Fruit fly (Drosophila melanogaster): ENCODE results near the gene Vps13B.
A peak's percentile ranks its signal among the peaks of the same experiment; 100 is the strongest.

Vps13B gene

DNA sequence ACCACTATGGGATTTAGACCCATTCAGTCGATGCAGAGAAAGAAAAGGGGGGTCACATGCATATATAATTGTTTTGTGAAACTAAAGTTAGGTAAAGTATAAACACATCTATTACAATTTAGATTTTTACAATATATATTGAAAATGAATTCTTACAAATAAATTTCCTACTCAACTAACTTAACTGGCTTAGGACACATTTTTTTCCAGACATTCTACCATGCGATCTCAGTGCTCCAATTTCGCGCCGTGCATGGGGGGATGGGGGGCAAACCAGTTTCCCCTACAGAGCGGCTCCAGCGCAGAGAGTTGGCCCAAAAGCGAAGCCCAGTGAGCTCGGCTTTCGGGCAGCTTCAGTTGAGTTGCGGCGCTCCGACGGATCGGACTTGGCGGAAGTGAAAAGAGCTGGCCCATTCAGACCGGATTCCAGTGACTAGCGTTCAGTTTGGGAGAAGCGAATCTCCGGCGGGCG lies 47.3 kb downstream of the Vps13B start, which contains the start of gene CG7896 (continued):
- TF ChIP-seq pb (GFP tag; optimal IDR thresholded peaks at IDR 0.05) (peak; percentile 10), dm (GFP tag; optimal IDR thresholded peaks at IDR 0.05) (no peak), CG18011 (GFP tag; optimal IDR thresholded peaks at IDR 0.05) (no peak), grau (tag; optimal IDR thresholded peaks at IDR 0.05) (peak; percentile 69), CG7271 (tag; optimal IDR thresholded peaks at IDR 0.05) (no peak), CG10274 (GFP tag; optimal IDR thresholded peaks at IDR 0.05) (peak; percentile 8), D19A (tag; optimal IDR thresholded peaks at IDR 0.05) (no peak), slp2 (GFP tag; optimal IDR thresholded peaks at IDR 0.05) (peak; percentile 35), CG10267 (tag; optimal IDR thresholded peaks at IDR 0.05) (peak; percentile 55), nerfin-1 (tag; optimal IDR thresholded peaks at IDR 0.05) (peak; percentile 45), Meics (GFP tag; optimal IDR thresholded peaks at IDR 0.05) (peak; percentile 69), CG12769 (tag; optimal IDR thresholded peaks at IDR 0.05) (peak; percentile 67), CG12071 (GFP tag; optimal IDR thresholded peaks at IDR 0.05) (peak; percentile 27), Nf-YA (GFP tag; IDR thresholded peaks at IDR 0.05) (0 out of 2 replicates have a peak, but pooled peaks have one; percentile 52), CG30403 (GFP tag; optimal IDR thresholded peaks at IDR 0.05) (peak; percentile 77), Pdp1 (GFP tag; optimal IDR thresholded peaks at IDR 0.05) (peak; percentile 15 to 17), chm (GFP tag; IDR thresholded peaks at IDR 0.05) (no peak), HLH3B (GFP tag; IDR thresholded peaks at IDR 0.05) (peak; percentile 76), CG6654 (GFP tag; optimal IDR thresholded peaks at IDR 0.05) (no peak), Lhr (GFP tag; optimal IDR thresholded peaks at IDR 0.05) (no peak), phol (tag; optimal IDR thresholded peaks at IDR 0.05) (peak; percentile 63), abd-A (tag; optimal IDR thresholded peaks at IDR 0.05) (no peak), CG12299 (tag; optimal IDR thresholded peaks at IDR 0.05) (no peak), gcm2 (GFP tag; optimal IDR thresholded peaks at IDR 0.05) (no peak), CG12942 (GFP tag; optimal IDR thresholded peaks at IDR 0.05) (peak; percentile 38), sr (GFP tag; IDR thresholded peaks at IDR 0.05) (peak; percentile 25; the same call in 1 of the 3 replicates), Elba2 (GFP tag; optimal IDR thresholded peaks at IDR 0.05) (no peak), CG9215 (GFP tag; IDR thresholded peaks at IDR 0.05) (peak; percentile 78), mld (GFP tag; IDR thresholded peaks at IDR 0.05; ENCODE audit: partially characterized antibody) (no peak), CG10654 (GFP tag; optimal IDR thresholded peaks at IDR 0.05) (no peak), CG2712 (tag; optimal IDR thresholded peaks at IDR 0.05) (peak; percentile 84), CG3163 (GFP tag; optimal IDR thresholded peaks at IDR 0.05) (no peak), CG15073 (GFP tag; optimal IDR thresholded peaks at IDR 0.05) (no peak), nmo (GFP tag; optimal IDR thresholded peaks at IDR 0.05) (peak; percentile 89), CG18764 (GFP tag; optimal IDR thresholded peaks at IDR 0.05) (no peak), CG1529 (GFP tag; optimal IDR thresholded peaks at IDR 0.05) (peak; percentile 42), ro (GFP tag; IDR thresholded peaks at IDR 0.05) (0 out of 2 replicates have a peak, but pooled peaks have one; percentile 56), gsb (GFP tag; IDR thresholded peaks at IDR 0.05) (peak; percentile 71; the same call in 1 of the 2 replicates), Max (GFP tag; optimal IDR thresholded peaks at IDR 0.05) (peak; percentile 37), CG7839 (tag; optimal IDR thresholded peaks at IDR 0.05) (peak; percentile 71), repo (GFP tag; optimal IDR thresholded peaks at IDR 0.05) (no peak), ERR (GFP tag; optimal IDR thresholded peaks at IDR 0.05) (no peak), CG10959 (GFP tag; IDR thresholded peaks at IDR 0.05) (peak; percentile 50), crol (GFP tag; IDR thresholded peaks at IDR 0.05) (0 out of 2 replicates have a peak, but pooled peaks have one; percentile 28), NfI (GFP tag; optimal IDR thresholded peaks at IDR 0.05) (peak; percentile 53), stc (GFP tag; IDR thresholded peaks at IDR 0.05) (peak; percentile 80), CG17568 (GFP tag; optimal IDR thresholded peaks at IDR 0.05) (no peak), Kr (GFP tag; optimal IDR thresholded peaks at IDR 0.05) (no peak), CG31388 (GFP tag; optimal IDR thresholded peaks at IDR 0.05) (no peak), Oaz (GFP tag; IDR thresholded peaks at IDR 0.05) (peak; percentile 82), cato (GFP tag; optimal IDR thresholded peaks at IDR 0.05; ENCODE audit: borderline replicate concordance) (no peak)

All from whole organism, embryonic.